Worm (Caenorhabditis elegans): Measurements from ENCODE around the gene lsm-5.
A peak's percentile ranks its signal among the peaks of the same experiment; 100 is the strongest.

Gene lsm-5

DNA sequence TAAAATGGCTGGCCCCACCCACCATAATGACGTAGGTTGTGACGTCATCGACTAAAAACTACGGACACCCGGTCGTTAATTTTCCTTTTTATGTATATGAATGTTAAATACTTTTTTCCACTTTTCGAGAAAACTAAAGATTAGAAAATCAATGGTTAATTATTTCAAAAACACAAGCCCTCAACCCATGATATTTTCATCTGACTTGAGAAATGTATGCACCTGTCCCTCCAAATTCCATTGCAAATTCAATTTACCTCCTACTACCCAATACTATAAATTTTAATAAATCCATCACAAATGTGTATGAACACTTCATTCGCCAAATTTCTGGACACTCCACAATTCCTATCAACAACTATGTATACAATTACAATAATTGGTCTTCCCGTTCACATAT lies 41.1 kb upstream of the lsm-5 start, which contains the start of gene srh-276:
Gene srh-276 (plus strand): TSS at position 301 of the 400 bp plus-strand sequence.
- TF ChIP-seq unc-130 (GFP tag; optimal IDR thresholded peaks at IDR 0.05) (no peak), D2030.7 (GFP tag; IDR thresholded peaks at IDR 0.05) (no peak), ccch-3 (GFP tag; optimal IDR thresholded peaks at IDR 0.05) (no peak), C06A6.2 (GFP tag; conservative IDR thresholded peaks at IDR 0.05) (no peak), lsl-1 (GFP tag; optimal IDR thresholded peaks at IDR 0.05) (no peak), attf-3 (GFP tag; conservative IDR thresholded peaks at IDR 0.05) (no peak), ceh-100 (GFP tag; IDR thresholded peaks at IDR 0.05) (no peak), lin-54 (GFP tag; optimal IDR thresholded peaks at IDR 0.05) (no peak), hsf-1 (GFP tag; IDR thresholded peaks at IDR 0.05) (no peak), ztf-28 (GFP tag; IDR thresholded peaks at IDR 0.05) (no peak), cebp-2 (GFP tag; IDR thresholded peaks at IDR 0.05) (no peak), madf-6 (GFP tag; IDR thresholded peaks at IDR 0.05) (no peak), chd-7 (tag; optimal IDR thresholded peaks at IDR 0.05) (no peak), nhr-90 (tag; optimal IDR thresholded peaks at IDR 0.05) (no peak), B0336.3 (GFP tag; IDR thresholded peaks at IDR 0.05) (no peak), F57C9.4 (tag; optimal IDR thresholded peaks at IDR 0.05) (no peak), nhr-179 (tag; optimal IDR thresholded peaks at IDR 0.05) (no peak), B0261.1 (tag; optimal IDR thresholded peaks at IDR 0.05) (no peak), die-1 (tag; optimal IDR thresholded peaks at IDR 0.05) (no peak)

DNA sequence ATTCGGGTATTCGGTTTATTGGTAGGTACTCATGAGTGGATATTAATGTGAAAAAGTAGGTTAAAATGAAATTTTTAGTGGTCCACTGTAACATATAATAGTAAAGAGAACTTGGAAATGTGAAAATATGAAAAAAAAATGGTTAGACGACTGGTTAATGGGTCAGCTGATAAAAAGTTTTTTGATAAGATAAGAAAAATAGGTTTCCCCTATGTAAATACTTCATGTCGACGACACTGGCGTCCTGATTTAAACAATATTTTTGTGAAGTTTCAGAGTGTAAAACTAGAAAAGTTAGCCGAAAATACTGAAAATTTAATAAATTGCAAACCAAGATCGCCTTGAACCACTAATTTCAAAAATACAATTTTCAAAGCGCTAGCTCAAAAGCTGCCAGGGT lies 37.1 kb upstream of the lsm-5 start, which contains the start of gene F21A3.11:
Gene F21A3.11 (minus strand): TSS at position 117 of the 400 bp plus-strand sequence.
- TF ChIP-seq ztf-28 (GFP tag; IDR thresholded peaks at IDR 0.05) (no peak), F33H1.4 (GFP tag; IDR thresholded peaks at IDR 0.05) (no peak), ztf-3 (GFP tag; optimal IDR thresholded peaks at IDR 0.05) (no peak), ceh-58 (GFP tag; IDR thresholded peaks at IDR 0.05) (no peak), cebp-1 (GFP tag; IDR thresholded peaks at IDR 0.05) (no peak), cebp-1 (tag; optimal IDR thresholded peaks at IDR 0.05) (no peak), madf-8 (GFP tag; conservative IDR thresholded peaks at IDR 0.05) (no peak), nhr-80 (tag; optimal IDR thresholded peaks at IDR 0.05) (peak; percentile 16)

DNA sequence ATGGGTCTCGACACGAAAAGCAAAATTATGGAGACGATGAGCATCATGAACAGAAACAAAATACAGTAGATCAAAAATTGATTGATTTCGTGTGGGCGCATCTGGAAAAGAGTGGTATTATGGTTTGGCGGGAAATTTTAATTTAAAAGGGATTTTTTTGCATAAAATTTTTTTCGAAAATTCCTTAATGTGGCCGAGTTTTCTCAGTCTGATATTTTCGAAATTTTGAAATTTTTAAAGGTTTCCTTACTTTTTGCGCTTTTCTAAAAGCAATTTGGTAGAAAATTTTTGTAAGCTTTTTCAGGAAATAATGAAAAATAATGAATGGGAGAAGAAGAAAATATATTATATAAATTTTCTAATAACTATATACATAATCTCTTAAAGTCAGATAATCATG lies 36.3 kb upstream of the lsm-5 start, which contains the start of gene F21A3.2:
Gene F21A3.2 (minus strand): TSS at position 101 of the 400 bp plus-strand sequence.
- TF ChIP-seq dpl-1 (GFP tag; optimal IDR thresholded peaks at IDR 0.05), result no peak
- no peak for TF ChIP-seq ama-1 (optimal IDR thresholded peaks at IDR 0.05)
- no peak for TF ChIP-seq ama-1 (GFP tag; optimal IDR thresholded peaks at IDR 0.05)
- TF ChIP-seq lir-1 (GFP tag; conservative IDR thresholded peaks at IDR 0.05), result no peak
- no peak for TF ChIP-seq F23B12.7 (tag; optimal IDR thresholded peaks at IDR 0.05; ENCODE audit: insufficient read depth)
- TF ChIP-seq cebp-1 (GFP tag; IDR thresholded peaks at IDR 0.05), result no peak
- TF ChIP-seq cebp-1 (tag; optimal IDR thresholded peaks at IDR 0.05), result no peak

DNA sequence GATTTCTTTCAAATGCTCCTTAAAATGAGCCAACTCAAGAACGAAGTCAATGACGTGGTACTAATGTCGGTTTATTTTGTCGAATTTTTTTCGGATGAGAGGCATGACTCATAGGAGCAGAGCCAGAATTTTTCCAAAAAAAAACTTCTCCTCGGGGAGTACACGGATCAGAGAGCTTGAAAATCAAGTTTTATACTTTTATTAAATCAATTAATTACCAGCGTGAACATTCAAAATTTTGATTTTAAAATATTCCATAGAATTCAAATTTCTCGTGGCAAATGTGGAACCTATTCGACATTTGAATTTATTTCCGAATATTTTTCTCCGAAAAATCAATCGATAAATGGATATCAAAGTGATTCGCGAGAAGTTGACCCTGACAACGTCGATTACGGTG lies 33.9 kb upstream of the lsm-5 start, which contains the start of gene F21A3.4:
Gene F21A3.4 (plus strand): TSS at position 301 of the 400 bp plus-strand sequence.
- no peak for TF ChIP-seq nhr-80 (tag; optimal IDR thresholded peaks at IDR 0.05)
- TF ChIP-seq rcor-1 (GFP tag; IDR thresholded peaks at IDR 0.05), result no peak
- TF ChIP-seq F57A8.1 (GFP tag; optimal IDR thresholded peaks at IDR 0.05), result no peak

DNA sequence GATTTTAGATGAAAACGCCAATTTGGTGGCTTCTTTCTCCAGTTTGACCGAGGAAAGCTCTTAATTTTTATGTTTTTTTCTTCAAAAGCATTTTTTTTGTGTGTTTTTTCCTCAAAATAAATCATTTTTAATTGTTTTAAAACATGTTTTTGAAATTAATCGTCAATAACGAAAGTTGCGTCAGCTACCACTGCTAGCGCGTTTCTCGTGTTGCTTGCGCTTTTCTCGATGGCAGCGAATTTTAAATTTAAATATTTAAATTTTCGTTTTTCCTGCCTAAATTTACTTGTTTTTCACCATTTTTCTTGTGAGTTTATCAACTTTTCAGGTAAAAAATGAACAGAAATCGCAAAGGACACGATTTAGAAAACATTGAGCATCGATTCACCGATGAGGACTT lies 32.3 kb upstream of the lsm-5 start, which contains the start of gene prde-1:
Gene prde-1 (plus strand): TSS at position 322 of the 400 bp plus-strand sequence.
- TF ChIP-seq unc-130 (GFP tag; optimal IDR thresholded peaks at IDR 0.05) (no peak), F49E8.2 (tag; optimal IDR thresholded peaks at IDR 0.05; ENCODE audit: insufficient read depth) (no peak), ztf-6 (GFP tag; IDR thresholded peaks at IDR 0.05) (no peak), ama-1 (optimal IDR thresholded peaks at IDR 0.05) (no peak), ama-1 (GFP tag; optimal IDR thresholded peaks at IDR 0.05) (no peak), gei-17 (GFP tag; optimal IDR thresholded peaks at IDR 0.05) (no peak), snpc-3.4 (tag; optimal IDR thresholded peaks at IDR 0.05) (no peak), efl-1 (GFP tag; optimal IDR thresholded peaks at IDR 0.05) (no peak), xnd-1 (tag; optimal IDR thresholded peaks at IDR 0.05) (peak; percentile 43), hlh-12 (tag; optimal IDR thresholded peaks at IDR 0.05) (no peak), rcor-1 (GFP tag; IDR thresholded peaks at IDR 0.05) (0 out of 2 replicates have a peak, but pooled peaks have one; percentile 36), pbrm-1 (GFP tag; IDR thresholded peaks at IDR 0.05) (0 out of 2 replicates have a peak, but pooled peaks have one; percentile 13), ZK185.1 (tag; optimal IDR thresholded peaks at IDR 0.05; ENCODE audit: poor library complexity, severe bottlenecking) (no peak), lsl-1 (GFP tag; optimal IDR thresholded peaks at IDR 0.05) (peak; percentile 61), hrde-1 (tag; optimal IDR thresholded peaks at IDR 0.05; ENCODE audit: borderline replicate concordance) (no peak)

Data from whole organism, young adult.